Fruit fly (Drosophila melanogaster) ovary, adult (tissue): ENCODE results near the gene CG6204.

Source experiments
- CG17801 ChIP-seq: fragments of 200-800 bp; optimal IDR thresholded peaks from 2 replicates; lab custom pipeline; 2019; ENCODE audit warnings: missing biosample characterization, mild to moderate bottlenecking, missing genetic modification characterization, moderate library complexity; ENCODE audit not compliant: partially characterized antibody

Gene CG6204

dm6 chr3R:24204022-24204421 is 10.4 kb downstream of the CG6204 start:
- no peak for TF ChIP-seq CG17801 (GFP tag; lab: Kevin White, UChicago)

DNA sequence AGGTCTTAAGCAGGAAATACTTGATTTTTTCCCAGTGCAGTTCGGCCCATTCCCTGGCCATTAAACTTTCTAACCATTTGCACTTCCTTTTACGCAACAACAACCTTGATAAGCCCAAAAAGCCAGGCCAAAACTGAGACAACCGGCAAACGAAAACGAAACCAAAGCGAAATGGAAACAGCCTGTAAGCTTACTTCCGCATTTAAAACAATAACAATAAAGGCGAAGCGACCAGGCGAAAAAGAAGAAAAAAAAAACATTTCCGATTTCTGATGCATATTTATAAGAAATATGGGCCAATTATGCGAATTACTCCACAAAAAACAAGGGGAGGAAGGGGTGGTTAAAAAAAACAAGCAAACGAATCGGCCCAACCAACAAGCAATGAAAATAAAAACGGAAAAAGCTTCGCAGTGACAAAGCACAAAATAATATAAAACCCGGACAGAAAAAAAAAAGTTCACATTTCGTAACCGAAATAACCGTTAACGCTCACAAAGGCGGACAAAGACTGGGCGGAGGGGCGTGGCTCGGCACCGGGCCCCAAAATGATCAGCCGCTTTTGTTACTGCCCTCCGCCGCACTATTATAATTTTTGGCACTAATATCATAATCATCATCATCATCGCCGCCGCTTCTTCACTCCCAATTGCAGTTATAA is 11.7 kb downstream of the CG6204 start:
- peak; percentile 18 for TF ChIP-seq CG17801 (GFP tag; lab: Kevin White, UChicago)

DNA sequence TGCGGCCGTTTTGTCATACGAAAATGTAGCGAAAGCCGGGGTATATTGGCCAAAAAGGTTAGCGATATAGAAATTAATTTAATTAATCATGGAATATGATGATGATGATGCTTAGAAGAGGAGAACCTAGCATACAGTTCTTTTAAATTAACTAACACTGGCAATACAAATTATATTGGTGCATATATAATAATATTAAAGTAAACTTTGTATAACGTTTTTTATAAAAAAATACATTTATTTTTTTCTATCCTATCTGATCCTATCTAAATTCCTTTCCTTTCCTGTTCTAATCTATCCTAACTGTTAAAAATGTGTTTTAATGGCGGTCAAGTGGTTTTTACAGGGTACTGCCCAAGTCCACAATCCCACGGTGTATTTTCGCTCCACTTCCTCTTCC is 12.3 kb downstream of the CG6204 start:
- no peak for TF ChIP-seq CG17801 (GFP tag; lab: Kevin White, UChicago)

DNA sequence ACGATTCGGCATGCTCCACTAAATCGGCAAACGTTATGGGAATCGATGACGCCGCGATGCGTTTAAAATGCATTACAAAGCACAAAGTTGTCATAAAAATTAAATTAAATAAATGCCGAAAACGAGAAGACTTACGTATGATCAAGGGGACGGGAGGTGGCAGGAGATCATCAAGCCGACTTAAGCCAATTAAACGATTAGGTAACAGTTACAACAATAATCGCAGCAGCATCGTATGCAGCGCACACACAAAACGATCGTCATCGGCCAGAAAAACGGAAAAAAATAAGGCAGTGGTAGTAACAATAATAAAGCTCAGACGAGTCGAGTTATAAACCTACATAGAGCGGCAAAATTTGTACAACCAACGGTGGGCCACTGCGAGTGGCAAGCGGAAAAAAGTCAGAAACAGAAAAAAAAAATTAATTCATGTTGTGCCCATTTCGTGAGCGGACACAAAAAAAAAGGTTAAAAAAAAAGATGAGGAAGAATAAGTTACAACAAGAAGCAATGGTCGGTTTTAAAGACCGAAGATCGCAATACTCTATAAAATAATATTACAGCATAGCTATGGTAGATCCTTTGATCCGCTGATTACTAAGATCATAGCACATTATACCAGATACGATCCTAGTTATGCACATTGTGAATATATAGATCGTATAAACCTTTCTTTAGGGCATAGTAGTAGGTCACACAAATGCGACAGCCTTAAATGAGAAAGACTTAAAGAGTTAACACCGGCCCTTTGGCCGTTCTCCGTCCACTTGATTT is 12.9 kb downstream of the CG6204 start:
- no peak for TF ChIP-seq CG17801 (GFP tag; lab: Kevin White, UChicago)

dm6 chr3R:24213644-24214043 is 20.0 kb downstream of the CG6204 start:
- TF ChIP-seq CG17801 (GFP tag; lab: Kevin White, UChicago), result no peak

- no peak for TF ChIP-seq CG17801 (GFP tag; lab: Kevin White, UChicago)
These were observed 22.4 kb downstream of the CG6204 start for dm6 chr3R:24216017-24216416.

DNA sequence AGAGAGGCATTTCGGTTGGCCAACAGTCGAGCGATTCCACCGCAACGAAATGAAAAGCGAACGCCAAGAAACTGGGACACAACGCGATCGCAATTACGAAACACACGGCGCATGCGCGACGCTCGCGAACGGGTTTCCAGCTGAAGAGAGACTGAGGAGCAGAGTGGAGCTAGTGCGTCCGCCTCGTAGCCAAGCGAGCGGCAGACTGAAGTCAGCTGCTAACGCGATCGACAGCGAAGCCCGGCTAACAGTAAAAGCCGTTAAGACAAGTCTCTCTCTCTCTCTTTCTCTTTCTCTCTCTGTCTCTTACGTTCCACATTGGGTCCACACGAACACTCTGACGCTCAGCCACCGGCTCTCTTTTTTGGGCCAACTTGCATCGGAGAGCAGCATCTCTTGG is 24.9 kb downstream of the CG6204 start, which contains the start of gene CG17786:
TSS of gene CG17786 (minus strand) at position 154 of the 400 bp plus-strand sequence.
- no peak for TF ChIP-seq CG17801 (GFP tag; lab: Kevin White, UChicago)

- TF ChIP-seq CG17801 (GFP tag; lab: Kevin White, UChicago), result no peak
These were observed 25.5 kb downstream of the CG6204 start for dm6 chr3R:24219093-24219492.

- TF ChIP-seq CG17801 (GFP tag; lab: Kevin White, UChicago), result no peak
These were observed 27.2 kb downstream of the CG6204 start, which contains the start of gene cav for dm6 chr3R:24220845-24221244. Gene cav (plus strand): TSS chr3R:24221103.

DNA sequence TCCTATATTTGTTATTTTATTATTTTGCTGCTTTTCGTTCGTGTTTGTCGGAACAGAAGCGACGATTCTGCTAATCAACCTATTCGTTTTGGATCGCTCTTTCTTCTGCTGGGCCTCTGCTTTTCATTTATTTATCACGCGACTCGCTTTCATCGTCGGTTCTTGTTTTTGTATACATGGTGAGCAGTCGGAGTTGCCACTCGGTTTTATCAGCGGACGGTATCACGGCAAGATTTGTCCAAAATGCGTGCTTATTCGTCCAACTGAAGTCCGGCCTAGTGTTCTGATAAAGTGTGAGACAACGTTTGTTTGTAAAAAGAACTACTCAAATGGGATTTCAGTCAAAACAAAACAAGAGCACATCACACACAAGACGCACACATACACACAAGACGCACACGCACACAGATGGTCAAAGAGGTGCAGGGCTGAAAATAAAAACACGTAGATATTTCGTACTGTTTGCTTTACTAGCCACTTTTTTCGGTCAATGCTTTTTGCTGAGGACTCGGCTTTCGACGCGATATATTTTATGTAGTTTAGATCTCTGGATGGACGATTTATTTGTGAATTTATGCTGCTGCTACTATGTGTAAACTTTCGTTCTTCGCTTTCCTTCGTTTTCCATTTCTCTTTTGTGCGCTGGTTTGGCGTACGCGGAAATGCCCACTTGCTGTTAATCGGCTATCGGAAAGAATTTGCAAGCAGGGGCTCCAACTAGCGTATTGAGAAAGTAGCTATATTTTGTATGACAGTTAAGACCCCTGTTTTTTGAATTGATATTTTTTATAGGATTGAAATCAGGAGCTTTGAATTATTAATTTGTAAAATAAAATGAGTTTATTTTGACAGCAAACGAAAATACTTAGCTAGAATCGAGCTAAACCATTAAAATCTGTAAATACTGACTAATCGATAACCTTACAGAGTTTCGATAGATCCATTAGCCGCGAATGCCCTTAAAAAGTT is 28.0 kb downstream of the CG6204 start, which contains the start of gene twin:
TSS of gene twin (minus strand) at position 632 of the 969 bp plus-strand sequence.
- TF ChIP-seq CG17801 (GFP tag; lab: Kevin White, UChicago), result peak; percentile 46

DNA sequence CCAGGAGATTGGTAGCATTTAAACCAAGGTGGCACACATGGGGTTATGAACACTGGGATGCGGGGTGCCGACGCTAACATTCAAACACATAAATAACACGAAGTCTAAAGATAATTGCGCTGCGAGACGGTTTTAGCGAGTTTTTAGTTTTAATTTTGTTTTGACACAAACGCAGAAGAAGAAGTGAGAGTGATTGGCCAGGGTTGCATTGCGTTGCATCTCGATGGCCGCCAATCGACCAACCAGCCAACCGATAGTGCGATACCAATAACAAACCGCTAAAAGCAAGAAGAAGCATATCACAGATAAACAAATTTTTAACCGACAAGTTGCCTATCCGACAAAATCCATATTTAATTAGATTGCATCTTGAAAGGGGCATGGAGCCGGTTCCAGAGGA is 33.1 kb downstream of the CG6204 start, which contains the start of the genes Spps and CG13609:
TSS of gene Spps (minus strand) at position 191 of the 400 bp plus-strand sequence.
TSS of gene CG13609 (plus strand) at position 280 of the 400 bp plus-strand sequence.
- TF ChIP-seq CG17801 (GFP tag; lab: Kevin White, UChicago), result peak; percentile 33

dm6 chr3R:24228675-24229074 is 35.0 kb downstream of the CG6204 start, which contains the start of gene Acp95EF:
Gene Acp95EF (plus strand): TSS chr3R:24228975.
- TF ChIP-seq CG17801 (GFP tag; lab: Kevin White, UChicago), result no peak

DNA sequence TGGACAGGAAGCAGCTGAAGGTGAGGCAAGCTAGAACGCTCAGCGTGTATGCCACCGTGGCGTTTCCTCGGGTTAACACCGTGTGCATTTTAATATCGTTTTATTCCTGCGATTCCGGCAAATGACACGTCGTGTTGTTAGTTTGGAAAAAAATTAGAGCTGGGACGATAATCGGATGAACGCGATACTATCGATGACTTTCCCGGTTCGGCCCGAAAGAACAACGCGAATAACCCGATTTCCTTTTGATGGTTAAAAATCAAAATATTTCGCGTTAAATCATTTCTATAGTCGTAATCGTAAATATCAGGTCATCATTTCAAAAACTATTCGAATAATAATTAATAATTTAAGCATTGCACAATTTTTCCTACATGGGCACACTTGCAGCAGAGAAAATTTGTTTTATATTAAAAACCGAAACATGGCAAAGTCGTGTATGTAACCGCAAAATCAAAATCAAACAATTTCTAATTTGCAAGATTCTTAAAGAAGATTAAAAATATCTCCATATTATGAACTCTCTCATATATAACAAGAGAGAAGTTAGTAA is 36.3 kb downstream of the CG6204 start, which contains the start of gene Spase22-23:
TSS of gene Spase22-23 (minus strand) at position 166 of the 553 bp plus-strand sequence.
- no peak for TF ChIP-seq CG17801 (GFP tag; lab: Kevin White, UChicago)
